Fruit fly (Drosophila melanogaster) S2 (cell line): ENCODE data around the gene Nhe3.

ENCODE experiments used
- CG8478 ChIP-seq: fragments of >200 bp; optimal IDR thresholded peaks from 2 replicates; lab custom pipeline; 2018
- CTCF ChIP-seq, 2 experiments: fragments of >200 bp; optimal IDR thresholded peaks; 2 replicates each; lab custom pipeline; 2018

dm6 chr2L:6649085-6649754 lies 34.9 kb downstream of the Nhe3 start, which contains the start of the genes CG31635 and Tango1:
- TF ChIP-seq CG8478 (no peak), CTCF (optimal IDR thresholded peaks at IDR 0.05; lab: Kevin White, UChicago) (no peak)
